Fruit fly (Drosophila melanogaster) Kc167 (cell line): Measurements from ENCODE around the gene CG12171.

Experiments
- Sin3A ChIP-seq: fragments of >200 bp; optimal IDR thresholded peaks from 2 replicates; lab custom pipeline; 2018; ENCODE audit warnings: missing external identifiers
- h ChIP-seq: fragments of >200 bp; optimal IDR thresholded peaks from 3 replicates; lab custom pipeline; 2018; ENCODE audit warnings: missing external identifiers
- insv ChIP-seq: fragments of >200 bp; optimal IDR thresholded peaks from 3 replicates; lab custom pipeline; 2018; ENCODE audit warnings: missing external identifiers
- psq ChIP-seq: fragments of >200 bp; optimal IDR thresholded peaks from 2 replicates; lab custom pipeline; 2017; ENCODE audit warnings: missing external identifiers
- ttk ChIP-seq: sonication (Bioruptor generic); optimal IDR thresholded peaks from 2 replicates; lab custom pipeline; 2017; ENCODE audit warnings: missing external identifiers

dm6 chr3R:5621714-5622405 is 11.6 kb upstream of the CG12171 start:
- TF ChIP-seq ttk (lab: Kevin White, UChicago) (no peak), psq (lab: Kevin White, UChicago) (no peak), insv (lab: Kevin White, UChicago) (no peak), h (no peak), Sin3A (lab: Kevin White, UChicago) (no peak)
